Fruit fly (Drosophila melanogaster) whole organism, wandering third instar larva: ENCODE measurements around the gene CG2930.

Experiments
- Abd-B ChIP-seq: fragments of >200 bp; optimal IDR thresholded peaks from 2 replicates; lab custom pipeline; 2017; ENCODE audit warnings: missing biosample characterization, missing genetic modification characterization
- CG32264 ChIP-seq: fragments of 200-800 bp; sonication (Bioruptor generic); optimal IDR thresholded peaks from 2 replicates; lab custom pipeline; 2016; ENCODE audit warnings: missing biosample characterization, missing genetic modification characterization
- CG9705 ChIP-seq: fragments of 200-800 bp; sonication (Bioruptor generic); optimal IDR thresholded peaks from 2 replicates; lab custom pipeline; 2018; ENCODE audit warnings: missing biosample characterization, mild to moderate bottlenecking, missing genetic modification characterization
- CrebA ChIP-seq: fragments of 200-800 bp; sonication (Bioruptor generic); optimal IDR thresholded peaks from 2 replicates; lab custom pipeline; 2016; ENCODE audit warnings: missing biosample characterization, mild to moderate bottlenecking, missing genetic modification characterization, borderline replicate concordance
- Dfd ChIP-seq: fragments of >200 bp; optimal IDR thresholded peaks from 2 replicates; lab custom pipeline; 2017; ENCODE audit warnings: missing biosample characterization, missing genetic modification characterization
- Dif ChIP-seq: fragments of 200-275, 200-300 bp; sonication (Bioruptor generic); optimal IDR thresholded peaks from 2 replicates; lab custom pipeline; 2018; ENCODE audit warnings: missing biosample characterization, missing genetic modification characterization; ENCODE audit not compliant: partially characterized antibody
- GATAd ChIP-seq: sonication (Bioruptor generic); optimal IDR thresholded peaks from 2 replicates; lab custom pipeline; 2016; ENCODE audit warnings: missing biosample characterization, missing genetic modification characterization
- HLH106 ChIP-seq: fragments of 200-800 bp; optimal IDR thresholded peaks from 3 replicates; lab custom pipeline; 2019; ENCODE audit warnings: missing biosample characterization, mild to moderate bottlenecking, missing genetic modification characterization, moderate library complexity
- Hnf4 ChIP-seq: fragments of 200-800 bp; sonication (Bioruptor generic); optimal IDR thresholded peaks from 2 replicates; lab custom pipeline; 2016; ENCODE audit warnings: missing biosample characterization, mild to moderate bottlenecking, missing genetic modification characterization
- Hr78 ChIP-seq: fragments of >200 bp; optimal IDR thresholded peaks from 2 replicates; lab custom pipeline; 2017; ENCODE audit warnings: missing biosample characterization, missing genetic modification characterization
- Hr83 ChIP-seq: fragments of 200-300 bp; sonication (Bioruptor generic); optimal IDR thresholded peaks from 2 replicates; lab custom pipeline; 2016; ENCODE audit warnings: missing biosample characterization, mild to moderate bottlenecking, missing genetic modification characterization, moderate library complexity; ENCODE audit not compliant: poor library complexity, severe bottlenecking
- Jra ChIP-seq: sonication (Bioruptor generic); optimal IDR thresholded peaks from 2 replicates; lab custom pipeline; 2016; ENCODE audit warnings: missing biosample characterization, missing genetic modification characterization
- Mio ChIP-seq: sonication (Bioruptor generic); optimal IDR thresholded peaks from 2 replicates; lab custom pipeline; 2016; ENCODE audit warnings: missing biosample characterization, missing genetic modification characterization
- Myc ChIP-seq: fragments of >200 bp; optimal IDR thresholded peaks from 2 replicates; lab custom pipeline; 2017
- N ChIP-seq: fragments of >200 bp; optimal IDR thresholded peaks from 2 replicates; lab custom pipeline; 2018; ENCODE audit warnings: missing biosample characterization, missing external identifiers, missing genetic modification characterization
- OdsH ChIP-seq: fragments of 200-800 bp; sonication (Bioruptor generic); optimal IDR thresholded peaks from 2 replicates; lab custom pipeline; 2016; ENCODE audit warnings: missing biosample characterization, mild to moderate bottlenecking, missing genetic modification characterization
- Rel ChIP-seq, 2 experiments: fragments of 200-800 bp; sonication (Bioruptor generic) in 1 of 2; optimal IDR thresholded peaks; 2 replicates in 1 of 2; 3 replicates in 1 of 2; lab custom pipeline; 2016 to 2019; ENCODE audit warnings: mild to moderate bottlenecking in 2 of 2, missing biosample characterization in 2 of 2, missing genetic modification characterization in 2 of 2, moderate library complexity in 1 of 2
- Sp1 ChIP-seq: fragments of 200-800 bp; sonication (Bioruptor generic); optimal IDR thresholded peaks from 3 replicates; lab custom pipeline; 2019; ENCODE audit warnings: missing biosample characterization, mild to moderate bottlenecking, missing genetic modification characterization, moderate library complexity
- Vsx2 ChIP-seq: fragments of 200-300, 225-300 bp; sonication (Bioruptor generic); optimal IDR thresholded peaks from 2 replicates; lab custom pipeline; 2018; ENCODE audit warnings: missing biosample characterization, missing genetic modification characterization; ENCODE audit not compliant: partially characterized antibody
- br ChIP-seq: fragments of 200-800 bp; sonication (Bioruptor generic); optimal IDR thresholded peaks from 2 replicates; lab custom pipeline; 2016; ENCODE audit warnings: missing biosample characterization, missing genetic modification characterization
- brk ChIP-seq: fragments of 200-800 bp; sonication (Bioruptor generic); optimal IDR thresholded peaks from 2 replicates; lab custom pipeline; 2016; ENCODE audit warnings: missing biosample characterization, mild to moderate bottlenecking, missing genetic modification characterization
- dl ChIP-seq, 2 experiments: fragments of 175-275, 200-275 bp in 1 of 2; fragments of 200-275 bp in 1 of 2; sonication (Bioruptor generic); optimal IDR thresholded peaks; lab custom pipeline; 2018; ENCODE audit warnings: mild to moderate bottlenecking in 2 of 2, missing biosample characterization in 2 of 2, missing genetic modification characterization in 2 of 2, moderate library complexity in 2 of 2; ENCODE audit not compliant: partially characterized antibody in 2 of 2, insufficient read depth in 1 of 2
- dmrt93B ChIP-seq: fragments of 200-800 bp; sonication (Bioruptor generic); optimal IDR thresholded peaks from 2 replicates; lab custom pipeline; 2018; ENCODE audit warnings: missing biosample characterization, mild to moderate bottlenecking, missing genetic modification characterization
- dsf ChIP-seq: sonication (Bioruptor generic); optimal IDR thresholded peaks from 2 replicates; lab custom pipeline; 2016; ENCODE audit warnings: missing biosample characterization, missing genetic modification characterization, borderline replicate concordance
- ey ChIP-seq: fragments of 200-800 bp; sonication (Bioruptor generic); optimal IDR thresholded peaks from 2 replicates; lab custom pipeline; 2016; ENCODE audit warnings: missing biosample characterization, missing genetic modification characterization
- foxo ChIP-seq, 2 experiments: fragments of 200-800 bp; sonication (Bioruptor generic); optimal IDR thresholded peaks; 2 replicates in 1 of 2; 3 replicates in 1 of 2; lab custom pipeline; 2016 to 2017; ENCODE audit warnings: missing biosample characterization in 2 of 2, missing genetic modification characterization in 2 of 2
- fru ChIP-seq: fragments of 200-800 bp; sonication (Bioruptor generic); optimal IDR thresholded peaks from 3 replicates; lab custom pipeline; 2016; ENCODE audit warnings: missing biosample characterization, mild to moderate bottlenecking, missing genetic modification characterization
- h ChIP-seq: fragments of 200-800 bp; sonication (Bioruptor generic); optimal IDR thresholded peaks from 3 replicates; lab custom pipeline; 2016; ENCODE audit warnings: missing biosample characterization, mild to moderate bottlenecking, missing genetic modification characterization
- jim ChIP-seq: fragments of 175-275, 200-325 bp; sonication (Bioruptor generic); optimal IDR thresholded peaks from 2 replicates; lab custom pipeline; 2016; ENCODE audit warnings: missing biosample characterization, mild to moderate bottlenecking, missing genetic modification characterization
- lola ChIP-seq: fragments of >200 bp; optimal IDR thresholded peaks from 2 replicates; lab custom pipeline; 2017; ENCODE audit warnings: missing biosample characterization, missing genetic modification characterization
- pan ChIP-seq: fragments of >200 bp; optimal IDR thresholded peaks from 2 replicates; lab custom pipeline; 2017
- psq ChIP-seq: fragments of 200-800 bp; sonication (Bioruptor generic); optimal IDR thresholded peaks from 3 replicates; lab custom pipeline; 2017; ENCODE audit warnings: missing biosample characterization, mild to moderate bottlenecking, missing genetic modification characterization, moderate library complexity
- rgr ChIP-seq: fragments of 200-800 bp; sonication (Bioruptor generic); optimal IDR thresholded peaks from 3 replicates; lab custom pipeline; 2016; ENCODE audit warnings: missing biosample characterization, mild to moderate bottlenecking, missing genetic modification characterization
- sage ChIP-seq: fragments of 200-800 bp; sonication (Bioruptor generic); optimal IDR thresholded peaks from 2 replicates; lab custom pipeline; 2016; ENCODE audit warnings: missing biosample characterization, mild to moderate bottlenecking, missing genetic modification characterization
- sv ChIP-seq: fragments of 200-800 bp; sonication (Bioruptor generic); optimal IDR thresholded peaks from 3 replicates; lab custom pipeline; 2016; ENCODE audit warnings: missing biosample characterization, missing genetic modification characterization
- tai ChIP-seq: sonication (Bioruptor generic); optimal IDR thresholded peaks from 2 replicates; lab custom pipeline; 2016; ENCODE audit warnings: missing biosample characterization, missing genetic modification characterization
- usp ChIP-seq: fragments of >200 bp; optimal IDR thresholded peaks from 2 replicates; lab custom pipeline; 2017; ENCODE audit warnings: missing biosample characterization, missing genetic modification characterization
- woc ChIP-seq: sonication (Bioruptor generic); optimal IDR thresholded peaks from 2 replicates; lab custom pipeline; 2016; ENCODE audit warnings: missing biosample characterization, mild to moderate bottlenecking, missing genetic modification characterization

The CG2930 gene

dm6 chrX:3862319-3862919 is 6.4 kb upstream of the CG2930 start:
- TF ChIP-seq ey, result peak; percentile 30
- peak; percentile 33 for TF ChIP-seq rgr (GFP tag; lab: Kevin White, UChicago)
- TF ChIP-seq OdsH (GFP tag; lab: Kevin White, UChicago), result peak; percentile 17
- TF ChIP-seq CrebA (GFP tag; lab: Kevin White, UChicago), result no peak
- TF ChIP-seq Mio (GFP tag; lab: Kevin White, UChicago), result no peak
- TF ChIP-seq GATAd, result no peak
- TF ChIP-seq sv, result no peak
- TF ChIP-seq Jra, result no peak
- TF ChIP-seq Vsx2 (GFP tag; lab: Kevin White, UChicago), result no peak
- no peak for TF ChIP-seq Dif (GFP tag; lab: Kevin White, UChicago)
- no peak for TF ChIP-seq pan (lab: Kevin White, UChicago)
- TF ChIP-seq Hr83 (GFP tag; lab: Kevin White, UChicago), result peak; percentile 12
- TF ChIP-seq lola (GFP tag; lab: Kevin White, UChicago), result no peak
- no peak for TF ChIP-seq tai (GFP tag; lab: Kevin White, UChicago)
- no peak for TF ChIP-seq brk
- no peak for TF ChIP-seq dsf (GFP tag; lab: Kevin White, UChicago)
- TF ChIP-seq dmrt93B (GFP tag; lab: Kevin White, UChicago), result no peak
- TF ChIP-seq Myc (lab: Kevin White, UChicago), result peak; percentile 65
- no peak for TF ChIP-seq N (GFP tag; lab: Kevin White, UChicago)
- TF ChIP-seq h (GFP tag; lab: Kevin White, UChicago), result peak; percentile 43
- TF ChIP-seq Dfd, result no peak
- no peak for TF ChIP-seq CG32264 (GFP tag; lab: Kevin White, UChicago)
- no peak for TF ChIP-seq Abd-B (GFP tag; lab: Kevin White, UChicago)
- TF ChIP-seq jim (GFP tag; lab: Kevin White, UChicago), result no peak
- peak; percentile 4 for TF ChIP-seq Hnf4 (GFP tag; lab: Kevin White, UChicago)
- no peak for TF ChIP-seq woc (GFP tag; lab: Kevin White, UChicago)
- TF ChIP-seq Hr78 (GFP tag; lab: Kevin White, UChicago), result no peak
- peak in 1 of 2 experiments; percentile 43 for TF ChIP-seq foxo (GFP tag; optimal IDR thresholded peaks at IDR 0.05; lab: Kevin White, UChicago)
- TF ChIP-seq br, result peak; percentile 12
- no peak for TF ChIP-seq Sp1 (GFP tag; lab: Kevin White, UChicago)
- no peak for TF ChIP-seq psq
- TF ChIP-seq usp (GFP tag; lab: Kevin White, UChicago), result no peak
- no peak for TF ChIP-seq CG9705 (GFP tag; lab: Kevin White, UChicago)
- no peak for TF ChIP-seq HLH106 (tag; lab: Kevin White, UChicago)
- TF ChIP-seq Rel (GFP tag; optimal IDR thresholded peaks at IDR 0.05; lab: Kevin White, UChicago), result no peak
- no peak for TF ChIP-seq Rel (tag; optimal IDR thresholded peaks at IDR 0.05; lab: Kevin White, UChicago)
- TF ChIP-seq sage, result no peak
- no peak for TF ChIP-seq dl (GFP tag; optimal IDR thresholded peaks at IDR 0.05; lab: Kevin White, UChicago; ENCODE audit: insufficient read depth in 1 of 2, partially characterized antibody in 2 of 2)
- no peak for TF ChIP-seq fru (GFP tag; lab: Kevin White, UChicago)
- TF ChIP-seq, all 38 proteins: peak for 9

dm6 chrX:3866104-3866503 is 2.7 kb upstream of the CG2930 start:
- TF ChIP-seq Dfd (no peak), CG32264 (GFP tag; lab: Kevin White, UChicago) (no peak), tai (GFP tag; lab: Kevin White, UChicago) (no peak), CrebA (GFP tag; lab: Kevin White, UChicago) (no peak), dsf (GFP tag; lab: Kevin White, UChicago) (no peak), jim (GFP tag; lab: Kevin White, UChicago) (no peak)
